Worm (Caenorhabditis elegans) whole organism, L1 larva: Measurements from ENCODE around the gene fum-1.

Experiments used
- C16A3.4 ChIP-seq: fragments of 150-350 bp; optimal IDR thresholded peaks from 2 replicates; lab custom pipeline; 2014; ENCODE audit warnings: missing biosample characterization, missing genetic modification characterization
- C34B4.2 ChIP-seq: sonication (generic microtip); optimal IDR thresholded peaks from 2 replicates; lab custom pipeline; 2017; ENCODE audit warnings: mild to moderate bottlenecking, missing genetic modification characterization, missing compliant biosample characterization
- Y116A8C.19 ChIP-seq: sonication (generic microtip); optimal IDR thresholded peaks from 2 replicates; lab custom pipeline; 2016; ENCODE audit warnings: missing compliant biosample characterization, missing genetic modification characterization, borderline replicate concordance
- aly-2 ChIP-seq: fragments of 150-350 bp; optimal IDR thresholded peaks from 2 replicates; lab custom pipeline; 2014; ENCODE audit warnings: missing biosample characterization, missing genetic modification characterization
- blmp-1 ChIP-seq: fragments of 150-350 bp; optimal IDR thresholded peaks from 2 replicates; lab custom pipeline; 2014; ENCODE audit warnings: missing biosample characterization, missing genetic modification characterization
- dpl-1 ChIP-seq, 3 experiments: fragments of 150-350 bp in 2 of 3; sonication (generic microtip) in 1 of 3; optimal IDR thresholded peaks; 2 replicates each; lab custom pipeline; 2014 to 2017; ENCODE audit warnings: missing biosample characterization in 3 of 3, missing genetic modification characterization in 3 of 3, missing genetic modification reagents in 3 of 3
- efl-1 ChIP-seq, 4 experiments: fragments of 150-350 bp; optimal IDR thresholded peaks in 3 of 4; peaks in 1 of 4; 1 replicate in 1 of 4; 2 replicates in 3 of 4; lab custom pipeline; 2014; ENCODE audit warnings: missing biosample characterization in 2 of 4, missing genetic modification characterization in 2 of 4, missing genetic modification reagents in 2 of 4
- fkh-10 ChIP-seq: sonication (generic microtip); optimal IDR thresholded peaks from 2 replicates; lab custom pipeline; 2017; ENCODE audit warnings: missing biosample characterization, missing genetic modification reagents, missing genetic modification characterization
- fkh-4 ChIP-seq: sonication (generic microtip); optimal IDR thresholded peaks from 2 replicates; lab custom pipeline; 2016; ENCODE audit warnings: missing compliant biosample characterization, missing genetic modification characterization, borderline replicate concordance
- hpl-2 ChIP-seq: fragments of 150-350 bp; optimal IDR thresholded peaks from 2 replicates; lab custom pipeline; 2014; ENCODE audit warnings: missing biosample characterization, missing genetic modification reagents, missing genetic modification characterization
- irx-1 ChIP-seq: sonication (generic microtip); optimal IDR thresholded peaks from 2 replicates; lab custom pipeline; 2016; ENCODE audit warnings: missing genetic modification characterization, missing compliant biosample characterization
- lin-13 ChIP-seq: fragments of 150-350 bp; optimal IDR thresholded peaks from 2 replicates; lab custom pipeline; 2014; ENCODE audit warnings: missing biosample characterization, missing genetic modification reagents, missing genetic modification characterization
- lin-14 ChIP-seq: fragments of 200-800 bp; sonication (Bioruptor generic); optimal IDR thresholded peaks from 2 replicates; lab custom pipeline; 2018; ENCODE audit warnings: mild to moderate bottlenecking, missing genetic modification characterization, moderate library complexity, missing compliant biosample characterization
- lir-3 ChIP-seq: sonication (generic microtip); optimal IDR thresholded peaks from 2 replicates; lab custom pipeline; 2016; ENCODE audit warnings: mild to moderate bottlenecking, missing genetic modification characterization, moderate library complexity, missing compliant biosample characterization; ENCODE audit not compliant: poor library complexity
- mab-9 ChIP-seq: fragments of 200-800 bp; sonication (Bioruptor generic); IDR thresholded peaks from 2 replicates; pipeline ENCODE4 v1.3.6; 2022; ENCODE audit warnings: missing genetic modification reagents, missing genetic modification characterization, missing compliant biosample characterization
- nhr-19 ChIP-seq: fragments of 200-800 bp; sonication (Bioruptor generic); conservative IDR thresholded peaks from 2 replicates; pipeline ENCODE4 v1.3.6; 2022; ENCODE audit warnings: missing genetic modification characterization, missing compliant biosample characterization
- nhr-20 ChIP-seq: sonication (generic microtip); optimal IDR thresholded peaks from 2 replicates; lab custom pipeline; 2016; ENCODE audit warnings: mild to moderate bottlenecking, missing genetic modification characterization, missing compliant biosample characterization
- nhr-28 ChIP-seq: fragments of 150-350 bp; optimal IDR thresholded peaks from 2 replicates; lab custom pipeline; 2014; ENCODE audit warnings: missing biosample characterization, missing genetic modification characterization
- nhr-77 ChIP-seq: fragments of 150-350 bp; optimal IDR thresholded peaks from 2 replicates; lab custom pipeline; 2014; ENCODE audit warnings: missing biosample characterization, missing genetic modification characterization
- rnt-1 ChIP-seq: sonication (generic microtip); optimal IDR thresholded peaks from 2 replicates; lab custom pipeline; 2016; ENCODE audit warnings: mild to moderate bottlenecking, missing genetic modification characterization, moderate library complexity, missing compliant biosample characterization
- sup-37 ChIP-seq: fragments of 200-800 bp; sonication (Bioruptor generic); optimal IDR thresholded peaks from 2 replicates; lab custom pipeline; 2018; ENCODE audit warnings: mild to moderate bottlenecking, missing genetic modification characterization, missing compliant biosample characterization
- unc-62 ChIP-seq: fragments of 150-350 bp; optimal IDR thresholded peaks from 2 replicates; lab custom pipeline; 2014; ENCODE audit warnings: missing biosample characterization, missing genetic modification reagents, missing genetic modification characterization
- unc-98 ChIP-seq: fragments of 200-800 bp; sonication (Bioruptor generic); IDR thresholded peaks from 2 replicates; pipeline ENCODE4 v1.3.6; 2022; ENCODE audit warnings: missing genetic modification characterization, missing compliant biosample characterization
- ztf-11 ChIP-seq, 2 experiments: sonication (generic microtip); optimal IDR thresholded peaks; 2 replicates each; lab custom pipeline; 2016 to 2017; ENCODE audit warnings: missing genetic modification characterization in 2 of 2, missing biosample characterization in 1 of 2, missing compliant biosample characterization in 1 of 2

The fum-1 gene

DNA sequence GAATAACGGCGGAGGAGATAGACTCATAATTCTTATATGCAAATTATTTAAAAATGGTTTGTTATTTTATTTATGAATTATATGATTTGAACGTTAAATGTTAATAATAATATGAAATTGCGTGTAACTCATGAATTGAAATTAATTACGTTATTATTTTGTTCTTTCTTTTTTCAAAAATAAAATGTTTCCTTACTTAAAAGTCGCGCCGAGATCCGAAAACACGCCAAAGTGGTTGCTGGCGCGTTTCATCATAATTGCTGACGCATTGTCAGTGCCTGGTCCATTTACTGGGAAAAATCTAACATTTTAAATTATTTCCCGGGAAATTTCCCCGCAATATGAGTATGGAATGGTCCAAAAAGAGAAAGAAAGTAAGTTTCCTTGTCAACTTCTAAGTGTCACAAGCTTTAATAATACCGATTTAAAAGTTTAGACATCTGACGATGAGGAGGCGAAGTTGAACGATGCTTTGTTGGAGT lies 34.1 kb downstream of the fum-1 start, which contains the start of the genes C07H6.9 and sap-140 (continued):
- TF ChIP-seq rnt-1 (tag; lab: Kevin White, UChicago) (peak; percentile 93), C34B4.2 (no peak), nhr-77 (tag; lab: Kevin White, UChicago) (peak; percentile 70), efl-1 (optimal IDR thresholded peaks at IDR 0.05; lab: Kevin White, UChicago) (peak; percentile 84 to 94), efl-1 (GFP tag; optimal IDR thresholded peaks at IDR 0.05 in 1 of 2; lab: Kevin White, UChicago) (peak; percentile 92 to 99), aly-2 (tag; lab: Kevin White, UChicago) (peak; percentile 6), blmp-1 (tag; lab: Kevin White, UChicago) (peak; percentile 84), C16A3.4 (tag; lab: Kevin White, UChicago) (peak; percentile 80), sup-37 (GFP tag; lab: Kevin White, UChicago) (peak; percentile 22)
- TF ChIP-seq, all 84 proteins: peak for 56

DNA sequence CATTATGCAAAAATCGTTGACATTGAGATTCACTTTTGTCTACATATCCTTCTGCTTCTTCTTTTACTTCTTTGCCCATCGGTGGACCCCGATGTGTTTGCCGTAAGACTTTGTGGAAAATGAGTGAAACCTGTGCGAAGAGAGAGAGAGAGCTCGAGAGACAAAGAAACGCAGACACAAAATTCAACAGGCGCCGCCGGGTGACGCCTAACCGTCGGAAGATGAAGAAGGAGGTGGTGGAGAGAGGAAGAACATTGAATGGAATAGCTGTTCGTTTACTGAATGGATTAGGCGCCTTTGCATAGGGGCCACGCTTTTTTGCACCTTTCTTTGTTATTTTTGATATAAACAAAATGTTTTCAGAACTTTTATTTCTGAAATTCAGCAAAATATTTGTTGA lies 41.6 kb downstream of the fum-1 start:
- no peak for TF ChIP-seq fkh-10 (GFP tag; lab: Kevin White, UChicago)
- no peak for TF ChIP-seq hpl-2
- peak; percentile 72 for TF ChIP-seq blmp-1 (tag; lab: Kevin White, UChicago)

DNA sequence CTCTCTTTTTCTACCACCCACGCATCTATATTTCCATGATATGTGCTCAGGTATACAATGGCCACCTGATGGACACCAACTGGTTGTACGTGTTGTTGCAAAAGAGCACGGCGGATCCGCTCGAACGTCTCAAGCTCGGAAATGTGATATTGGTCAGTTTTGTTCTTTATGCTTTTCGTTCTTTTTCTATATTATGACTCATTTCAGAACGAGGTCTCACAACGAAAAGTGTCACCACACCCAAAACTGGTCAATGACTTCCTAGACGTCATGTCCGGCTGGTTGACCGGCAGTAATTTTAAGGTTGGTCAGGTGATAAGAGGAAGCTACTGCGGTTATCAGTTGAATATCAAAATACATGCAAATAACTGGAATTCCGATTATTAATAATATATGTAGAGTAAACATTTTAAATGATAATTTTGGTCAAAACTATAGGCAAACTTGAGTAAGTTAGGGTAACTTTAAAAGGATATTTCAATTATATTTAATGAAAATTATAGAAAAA lies 42.8 kb downstream of the fum-1 start, which contains the start of gene cls-1:
TSS of gene cls-1 (plus strand) at position 51 of the 508 bp plus-strand sequence.
- no peak for TF ChIP-seq nhr-20 (tag; lab: Kevin White, UChicago)
- TF ChIP-seq fkh-4: no peak
- no peak for TF ChIP-seq unc-98
- TF ChIP-seq Y116A8C.19 (tag; lab: Kevin White, UChicago): no peak
- TF ChIP-seq lin-14 (GFP tag; lab: Kevin White, UChicago): no peak
- TF ChIP-seq nhr-28 (tag; lab: Kevin White, UChicago): no peak
- no peak for TF ChIP-seq lin-13 (GFP tag; lab: Kevin White, UChicago)
- no peak for TF ChIP-seq nhr-77 (tag; lab: Kevin White, UChicago)
- TF ChIP-seq mab-9 (GFP tag; lab: Robert Waterston, UW): no peak
- TF ChIP-seq nhr-19 (GFP tag; lab: Robert Waterston, UW): no peak
- TF ChIP-seq aly-2 (tag; lab: Kevin White, UChicago): no peak
- TF ChIP-seq ztf-11 (tag; optimal IDR thresholded peaks at IDR 0.05; lab: Kevin White, UChicago): no peak
- no peak for TF ChIP-seq dpl-1 (GFP tag; optimal IDR thresholded peaks at IDR 0.05; lab: Kevin White, UChicago)
- no peak for TF ChIP-seq sup-37 (GFP tag; lab: Kevin White, UChicago)
- no peak for TF ChIP-seq unc-62 (GFP tag; lab: Kevin White, UChicago)
- no peak for TF ChIP-seq irx-1 (tag; lab: Kevin White, UChicago)
- no peak for TF ChIP-seq lir-3 (tag; lab: Kevin White, UChicago)
